Worm (Caenorhabditis elegans) whole organism, early embryonic: ENCODE measurements around the gene tbc-1.
A peak's percentile ranks its signal among the peaks of the same experiment; 100 is the strongest.
"Not testable (repeated sequence)": the region's sequence is repeated elsewhere in the genome, so short reads cannot be mapped to it uniquely, and the experiment has no call there.

Experiments used
- B0310.2 ChIP-seq: sonication (generic microtip); optimal IDR thresholded peaks from 2 replicates; lab custom pipeline; 2016; ENCODE audit warnings: mild to moderate bottlenecking, missing genetic modification characterization, missing compliant biosample characterization
- F13C5.2 ChIP-seq: sonication (generic microtip); optimal IDR thresholded peaks from 2 replicates; lab custom pipeline; 2017; ENCODE audit warnings: mild to moderate bottlenecking, missing genetic modification characterization, inconsistent platforms, missing compliant biosample characterization
- aly-1 ChIP-seq: sonication (generic microtip); optimal IDR thresholded peaks from 2 replicates; lab custom pipeline; 2016; ENCODE audit warnings: missing genetic modification characterization, missing compliant biosample characterization
- ama-1 ChIP-seq: fragments of 150-350 bp; optimal IDR thresholded peaks from 2 replicates; lab custom pipeline; 2014
- ceh-13 ChIP-seq: fragments of 200-800 bp; sonication (Bioruptor generic); optimal IDR thresholded peaks from 2 replicates; lab custom pipeline; 2018; ENCODE audit warnings: mild to moderate bottlenecking, missing genetic modification characterization, missing compliant biosample characterization
- ceh-36 ChIP-seq: sonication (generic microtip); optimal IDR thresholded peaks from 2 replicates; lab custom pipeline; 2016; ENCODE audit warnings: missing genetic modification characterization, inconsistent platforms, missing compliant biosample characterization
- ets-7 ChIP-seq: sonication (generic microtip); optimal IDR thresholded peaks from 2 replicates; lab custom pipeline; 2016; ENCODE audit warnings: missing genotype, missing genetic modification characterization, missing compliant biosample characterization
- flt-1 ChIP-seq: fragments of 200-800 bp; sonication (Bioruptor generic); IDR thresholded peaks from 2 replicates; pipeline ENCODE4 v1.3.6; 2022; ENCODE audit warnings: missing genetic modification characterization, missing compliant biosample characterization
- hmbx-1 ChIP-seq: sonication (generic microtip); optimal IDR thresholded peaks from 2 replicates; lab custom pipeline; 2016; ENCODE audit warnings: mild to moderate bottlenecking, missing genetic modification characterization, missing compliant biosample characterization
- hmg-4 ChIP-seq: fragments of 200-800 bp; sonication (Bioruptor generic); optimal IDR thresholded peaks from 2 replicates; lab custom pipeline; 2018; ENCODE audit warnings: mild to moderate bottlenecking, missing genetic modification characterization, missing compliant biosample characterization
- hnd-1 ChIP-seq: sonication (generic microtip); optimal IDR thresholded peaks from 2 replicates; lab custom pipeline; 2016; ENCODE audit warnings: missing genetic modification characterization, missing compliant biosample characterization
- pes-1 ChIP-seq: fragments of 200-800 bp; sonication (Bioruptor generic); IDR thresholded peaks from 2 replicates; pipeline ENCODE4 v1.3.6; 2022; ENCODE audit warnings: missing genetic modification reagents, missing genetic modification characterization, missing compliant biosample characterization
- scrt-1 ChIP-seq: fragments of 200-800 bp; sonication (Bioruptor generic); IDR thresholded peaks from 2 replicates; pipeline ENCODE4 v1.3.6; 2022; ENCODE audit warnings: missing genetic modification characterization, missing compliant biosample characterization
- sea-1 ChIP-seq: fragments of 200-800 bp; sonication (Bioruptor generic); conservative IDR thresholded peaks from 2 replicates; pipeline ENCODE4 v1.3.6; 2022; ENCODE audit warnings: missing genetic modification characterization, missing compliant biosample characterization
- tbx-11 ChIP-seq: fragments of 200-800 bp; sonication (Bioruptor generic); IDR thresholded peaks from 2 replicates; pipeline ENCODE4 v1.3.6; 2022; ENCODE audit warnings: missing genetic modification characterization, missing compliant biosample characterization
- tbx-37 ChIP-seq: fragments of 200-800 bp; sonication (Bioruptor generic); conservative IDR thresholded peaks from 2 replicates; pipeline ENCODE4 v1.3.6; 2022; ENCODE audit warnings: missing genetic modification reagents, missing genetic modification characterization, missing compliant biosample characterization
- tra-4 ChIP-seq: sonication (generic microtip); optimal IDR thresholded peaks from 2 replicates; lab custom pipeline; 2017; ENCODE audit warnings: missing genetic modification characterization, missing compliant biosample characterization

The tbc-1 gene

DNA sequence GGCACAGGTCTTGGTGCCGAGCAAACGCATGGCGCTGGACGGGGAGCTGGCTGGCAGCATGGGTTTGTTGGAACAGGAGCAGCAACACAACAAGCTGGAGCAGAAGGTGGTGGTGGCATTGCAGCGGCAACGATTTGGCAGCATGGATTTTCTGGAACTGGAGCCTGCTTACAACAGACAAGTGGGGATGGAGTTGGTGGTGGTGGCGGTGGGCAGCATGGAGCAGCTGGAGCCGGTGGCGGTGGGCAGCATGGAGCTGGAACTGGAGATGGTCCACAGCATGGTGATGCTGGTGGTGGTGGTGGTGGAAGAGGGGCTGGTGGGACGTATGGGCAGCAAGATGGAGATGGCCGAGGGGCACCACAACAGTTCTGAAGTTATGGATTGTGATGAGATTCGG is 9.7 kb upstream of the tbc-1 start:
- no peak for TF ChIP-seq hnd-1 (tag; lab: Kevin White, UChicago)
- no peak for TF ChIP-seq tra-4
- peak; percentile 24; the same call in 1 of the 2 replicates for TF ChIP-seq scrt-1 (GFP tag; lab: Robert Waterston, UW)

DNA sequence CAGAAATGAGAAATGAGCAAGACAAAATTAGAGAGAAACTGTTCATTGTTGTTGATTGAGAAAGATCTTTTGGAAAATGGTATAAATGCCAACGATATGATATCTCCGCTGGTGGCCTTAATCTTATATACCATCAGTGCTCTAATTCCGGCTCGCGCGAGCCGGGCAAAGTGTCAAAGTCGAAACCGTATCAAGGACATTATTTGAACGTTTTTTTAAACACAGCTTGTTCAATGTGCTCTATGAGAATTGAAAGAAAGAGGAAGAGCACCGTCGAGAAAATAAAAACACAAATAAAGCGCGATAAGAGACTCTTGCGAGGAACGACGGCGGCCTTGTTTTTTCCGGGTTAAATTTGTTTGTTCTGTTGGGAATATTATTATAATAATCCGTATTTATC is 9.1 kb upstream of the tbc-1 start, which contains the start of gene idpp-3:
Gene idpp-3 (minus strand): TSS at position 101 of the 400 bp plus-strand sequence.
- no peak for TF ChIP-seq hmbx-1 (tag; lab: Kevin White, UChicago)
- TF ChIP-seq ceh-13: no peak
- no peak for TF ChIP-seq pes-1 (GFP tag; lab: Robert Waterston, UW)
- TF ChIP-seq F13C5.2 (tag; lab: Kevin White, UChicago): no peak
- TF ChIP-seq aly-1: no peak
- TF ChIP-seq sea-1 (GFP tag; lab: Robert Waterston, UW): no peak
- TF ChIP-seq B0310.2 (tag; lab: Kevin White, UChicago): no peak
- no peak for TF ChIP-seq ceh-36
- no peak for TF ChIP-seq scrt-1 (GFP tag; lab: Robert Waterston, UW)
- TF ChIP-seq hmg-4 (GFP tag; lab: Kevin White, UChicago): no peak
- TF ChIP-seq hnd-1 (tag; lab: Kevin White, UChicago): no peak
- TF ChIP-seq ets-7 (tag; lab: Kevin White, UChicago): no peak
- no peak for TF ChIP-seq tbx-37 (GFP tag; lab: Robert Waterston, UW)
- TF ChIP-seq tra-4: no peak
- TF ChIP-seq ama-1: no peak
- no peak for TF ChIP-seq tbx-11 (GFP tag; lab: Robert Waterston, UW)
- TF ChIP-seq flt-1 (GFP tag; lab: Robert Waterston, UW): no peak

DNA sequence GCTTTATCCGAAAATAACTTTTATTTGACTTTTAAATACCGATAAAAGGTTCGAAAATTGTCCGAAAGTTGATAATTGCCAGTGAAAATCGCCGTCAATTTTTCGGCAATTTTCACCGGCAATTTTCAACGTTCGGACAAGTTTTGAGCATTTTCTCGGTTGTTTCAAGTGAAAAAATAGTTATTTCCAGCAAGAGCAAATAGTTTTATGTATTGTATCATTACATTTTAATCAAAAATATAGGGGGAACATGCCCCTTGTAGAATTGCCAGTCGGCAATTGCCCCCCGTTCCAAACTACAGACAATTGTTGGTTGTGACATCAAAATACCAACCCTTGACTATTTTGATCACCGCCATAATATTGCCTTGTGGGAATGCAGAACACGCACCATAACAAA is 8.1 kb upstream of the tbc-1 start, which contains the start of gene rgs-10:
Gene rgs-10 (plus strand): TSS at position 301 of the 400 bp plus-strand sequence.
- TF ChIP-seq hmg-4 (GFP tag; lab: Kevin White, UChicago) (no peak), flt-1 (GFP tag; lab: Robert Waterston, UW) (no peak), pes-1 (GFP tag; lab: Robert Waterston, UW) (no peak), aly-1 (no peak), sea-1 (GFP tag; lab: Robert Waterston, UW) (no peak), hnd-1 (tag; lab: Kevin White, UChicago) (no peak), ama-1 (no peak), B0310.2 (tag; lab: Kevin White, UChicago) (no peak), scrt-1 (GFP tag; lab: Robert Waterston, UW) (no peak), tbx-37 (GFP tag; lab: Robert Waterston, UW) (no peak), tra-4 (no peak), ets-7 (tag; lab: Kevin White, UChicago) (no peak), hmbx-1 (tag; lab: Kevin White, UChicago) (no peak), ceh-36 (no peak), F13C5.2 (tag; lab: Kevin White, UChicago) (no peak), tbx-11 (GFP tag; lab: Robert Waterston, UW) (no peak), ceh-13 (no peak)

DNA sequence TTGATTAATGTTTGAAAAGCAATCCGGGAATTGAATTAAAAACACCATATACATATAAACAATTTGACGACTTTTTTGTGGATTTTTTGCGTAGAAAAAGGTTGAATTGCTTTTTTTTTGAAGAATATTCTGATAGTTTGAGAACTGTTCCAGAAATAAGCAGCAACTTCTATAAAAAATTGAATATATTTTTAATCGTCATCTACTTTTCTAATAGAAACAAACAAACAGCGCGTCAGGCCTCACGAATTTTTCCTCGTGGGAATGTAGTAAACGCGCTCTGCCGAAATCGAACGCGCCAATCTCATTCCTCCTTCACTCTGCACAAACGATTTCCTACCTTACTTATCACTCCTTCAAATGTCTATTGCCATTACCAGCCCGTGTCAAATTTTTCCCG is 6.3 kb upstream of the tbc-1 start, which contains the start of gene rgs-11:
Gene rgs-11 (plus strand): TSS at position 301 of the 400 bp plus-strand sequence.
- TF ChIP-seq ceh-36 (no peak), B0310.2 (tag; lab: Kevin White, UChicago) (no peak), scrt-1 (GFP tag; lab: Robert Waterston, UW) (no peak), F13C5.2 (tag; lab: Kevin White, UChicago) (no peak), ama-1 (no peak), sea-1 (GFP tag; lab: Robert Waterston, UW) (no peak), tbx-11 (GFP tag; lab: Robert Waterston, UW) (no peak), aly-1 (no peak)

DNA sequence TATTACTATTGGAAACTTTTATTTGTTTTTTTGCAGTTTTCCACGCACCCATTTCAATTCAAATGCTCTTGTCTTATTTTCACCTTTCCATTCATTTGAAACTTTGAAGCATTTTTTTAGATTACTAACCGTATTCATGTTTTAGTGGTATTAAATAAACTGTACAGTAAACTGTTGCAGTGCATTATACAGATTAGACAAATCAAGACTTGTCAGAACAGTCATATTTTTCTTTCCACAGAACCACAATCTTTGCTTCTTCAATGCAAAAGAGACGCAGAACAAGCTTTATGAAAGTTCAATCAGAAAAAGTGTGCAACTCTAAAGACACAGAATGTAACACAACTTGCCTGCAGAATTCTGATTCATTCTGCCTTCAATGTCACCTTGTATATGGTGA is 4.8 kb upstream of the tbc-1 start, which contains the start of gene F45B8.5:
Gene F45B8.5 (plus strand): TSS at position 301 of the 400 bp plus-strand sequence.
- no peak for TF ChIP-seq hnd-1 (tag; lab: Kevin White, UChicago)
- TF ChIP-seq tra-4: no peak
- TF ChIP-seq pes-1 (GFP tag; lab: Robert Waterston, UW): no peak
- TF ChIP-seq flt-1 (GFP tag; lab: Robert Waterston, UW): no peak
- TF ChIP-seq F13C5.2 (tag; lab: Kevin White, UChicago): no peak
- no peak for TF ChIP-seq B0310.2 (tag; lab: Kevin White, UChicago)
- no peak for TF ChIP-seq tbx-11 (GFP tag; lab: Robert Waterston, UW)
- TF ChIP-seq ceh-36: no peak
- TF ChIP-seq sea-1 (GFP tag; lab: Robert Waterston, UW): no peak
- TF ChIP-seq scrt-1 (GFP tag; lab: Robert Waterston, UW): no peak
- TF ChIP-seq ceh-13: no peak
- TF ChIP-seq aly-1: no peak
- TF ChIP-seq ama-1: no peak
- TF ChIP-seq tbx-37 (GFP tag; lab: Robert Waterston, UW): no peak
- TF ChIP-seq hmbx-1 (tag; lab: Kevin White, UChicago): no peak
- no peak for TF ChIP-seq ets-7 (tag; lab: Kevin White, UChicago)
- TF ChIP-seq hmg-4 (GFP tag; lab: Kevin White, UChicago): no peak

DNA sequence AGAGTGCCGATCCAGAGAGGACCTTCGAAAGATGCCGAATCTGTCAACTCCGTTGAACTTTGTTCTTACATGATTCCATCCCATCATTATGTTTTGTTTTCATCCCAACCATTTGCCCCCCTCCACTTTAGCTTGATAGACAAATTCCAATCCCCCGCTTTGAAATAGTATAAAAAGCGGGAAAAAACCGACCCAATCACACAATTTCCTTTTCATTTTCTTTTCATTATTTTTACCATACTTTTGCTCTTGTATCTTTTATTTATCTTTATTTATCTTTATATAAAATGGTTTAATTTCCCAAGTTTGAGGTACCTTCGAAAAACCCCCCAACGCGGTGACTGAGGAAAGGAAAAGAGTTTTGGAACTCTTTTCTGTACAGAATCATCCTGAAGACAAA is 4.0 kb upstream of the tbc-1 start, which contains the start of gene F20D1.22:
Gene F20D1.22 (plus strand): TSS at position 301 of the 400 bp plus-strand sequence.
- TF ChIP-seq tbx-11 (GFP tag; lab: Robert Waterston, UW); hmg-4 (GFP tag; lab: Kevin White, UChicago); scrt-1 (GFP tag; lab: Robert Waterston, UW): not testable (repeated sequence)

DNA sequence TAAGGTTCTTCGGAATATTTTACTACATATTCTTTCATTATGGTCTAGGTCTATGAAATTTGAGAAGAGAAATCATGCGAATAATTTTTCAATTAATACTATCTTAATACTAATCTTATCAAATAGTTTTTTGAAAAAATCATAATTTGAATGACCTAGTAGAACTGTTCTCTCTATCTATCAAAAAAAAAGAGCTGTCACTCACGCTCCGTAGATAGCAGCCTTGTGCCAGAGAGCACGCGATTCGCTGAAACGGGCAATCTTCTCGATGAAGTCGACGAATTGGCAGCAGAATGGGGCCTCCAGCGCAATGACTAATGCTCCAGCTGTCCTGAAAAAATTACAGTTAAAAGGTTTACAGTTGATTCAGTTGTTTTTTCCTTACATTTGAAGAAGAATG is 936 bp upstream of the tbc-1 start:
- TF ChIP-seq hnd-1 (tag; lab: Kevin White, UChicago) (no peak), ama-1 (no peak), ceh-36 (no peak), sea-1 (GFP tag; lab: Robert Waterston, UW) (no peak), tbx-37 (GFP tag; lab: Robert Waterston, UW) (no peak), scrt-1 (GFP tag; lab: Robert Waterston, UW) (no peak), B0310.2 (tag; lab: Kevin White, UChicago) (no peak), tra-4 (no peak), aly-1 (no peak), F13C5.2 (tag; lab: Kevin White, UChicago) (no peak), pes-1 (GFP tag; lab: Robert Waterston, UW) (no peak), ceh-13 (no peak), flt-1 (GFP tag; lab: Robert Waterston, UW) (no peak), ets-7 (tag; lab: Kevin White, UChicago) (no peak), tbx-11 (GFP tag; lab: Robert Waterston, UW) (no peak), hmbx-1 (tag; lab: Kevin White, UChicago) (no peak), hmg-4 (GFP tag; lab: Kevin White, UChicago) (no peak)
